Worm (Caenorhabditis elegans) whole organism, L1 larva: Measurements from ENCODE around the gene scl-13.

Experiments used
- F16B12.6 ChIP-seq: fragments of 150-350 bp; optimal IDR thresholded peaks from 2 replicates; lab custom pipeline; 2014; ENCODE audit warnings: missing biosample characterization, missing genetic modification characterization
- blmp-1 ChIP-seq: fragments of 150-350 bp; optimal IDR thresholded peaks from 2 replicates; lab custom pipeline; 2014; ENCODE audit warnings: missing biosample characterization, missing genetic modification characterization
- ceh-63 ChIP-seq: fragments of 200-800 bp; sonication (Bioruptor generic); optimal IDR thresholded peaks from 2 replicates; lab custom pipeline; 2018; ENCODE audit warnings: mild to moderate bottlenecking, missing genetic modification characterization, missing compliant biosample characterization
- ceh-82 ChIP-seq, 3 experiments: fragments of 150-350 bp in 1 of 3; sonication (generic microtip) in 2 of 3; optimal IDR thresholded peaks; 2 replicates each; lab custom pipeline; 2014 to 2017; ENCODE audit warnings: missing biosample characterization in 3 of 3, missing genetic modification characterization in 3 of 3
- ceh-88 ChIP-seq: fragments of 200-800 bp; sonication (Bioruptor generic); IDR thresholded peaks from 2 replicates; pipeline ENCODE4 v1.3.6; 2022; ENCODE audit warnings: missing genetic modification characterization, missing compliant biosample characterization
- ceh-90 ChIP-seq: sonication (generic microtip); optimal IDR thresholded peaks from 2 replicates; lab custom pipeline; 2016; ENCODE audit warnings: missing genetic modification characterization, missing compliant biosample characterization
- dpl-1 ChIP-seq, 3 experiments: fragments of 150-350 bp in 2 of 3; sonication (generic microtip) in 1 of 3; optimal IDR thresholded peaks; 2 replicates each; lab custom pipeline; 2014 to 2017; ENCODE audit warnings: missing biosample characterization in 3 of 3, missing genetic modification characterization in 3 of 3, missing genetic modification reagents in 3 of 3
- dsc-1 ChIP-seq: sonication (generic microtip); optimal IDR thresholded peaks from 2 replicates; lab custom pipeline; 2016; ENCODE audit warnings: mild to moderate bottlenecking, missing genetic modification characterization, missing compliant biosample characterization
- efl-1 ChIP-seq, 4 experiments: fragments of 150-350 bp; optimal IDR thresholded peaks in 3 of 4; peaks in 1 of 4; 1 replicate in 1 of 4; 2 replicates in 3 of 4; lab custom pipeline; 2014; ENCODE audit warnings: missing biosample characterization in 2 of 4, missing genetic modification characterization in 2 of 4, missing genetic modification reagents in 2 of 4
- elt-2 ChIP-seq: sonication (generic microtip); optimal IDR thresholded peaks from 2 replicates; lab custom pipeline; 2016; ENCODE audit warnings: missing genetic modification characterization, mild to moderate bottlenecking, inconsistent platforms, missing compliant biosample characterization, missing genetic modification reagents
- ets-5 ChIP-seq: fragments of 200-800 bp; sonication (Bioruptor generic); IDR thresholded peaks from 2 replicates; pipeline ENCODE4 v1.3.6; 2022; ENCODE audit warnings: missing genetic modification characterization, missing compliant biosample characterization
- fkh-4 ChIP-seq: sonication (generic microtip); optimal IDR thresholded peaks from 2 replicates; lab custom pipeline; 2016; ENCODE audit warnings: missing compliant biosample characterization, missing genetic modification characterization, borderline replicate concordance
- fkh-8 ChIP-seq: sonication (generic microtip); optimal IDR thresholded peaks from 2 replicates; lab custom pipeline; 2016; ENCODE audit warnings: mild to moderate bottlenecking, missing genetic modification characterization, missing compliant biosample characterization
- fos-1 ChIP-seq: fragments of 150-350 bp; optimal IDR thresholded peaks from 2 replicates; lab custom pipeline; 2014; ENCODE audit warnings: missing biosample characterization, missing genetic modification characterization
- grh-1 ChIP-seq: fragments of 200-800 bp; sonication (Bioruptor generic); IDR thresholded peaks from 2 replicates; pipeline ENCODE4 v1.3.6; 2022; ENCODE audit warnings: missing genetic modification reagents, missing genetic modification characterization, missing compliant biosample characterization
- hlh-17 ChIP-seq: fragments of 200-800 bp; sonication (Bioruptor generic); optimal IDR thresholded peaks from 2 replicates; lab custom pipeline; 2018; ENCODE audit warnings: missing genetic modification characterization, mild to moderate bottlenecking, missing compliant biosample characterization, moderate library complexity, borderline replicate concordance
- hlh-4 ChIP-seq: sonication (generic microtip); optimal IDR thresholded peaks from 2 replicates; lab custom pipeline; 2016; ENCODE audit warnings: mild to moderate bottlenecking, missing genetic modification characterization, missing compliant biosample characterization
- isw-1 ChIP-seq: fragments of 200-800 bp; sonication (Bioruptor generic); IDR thresholded peaks from 2 replicates; pipeline ENCODE4 v1.3.6; 2022; ENCODE audit warnings: missing genetic modification characterization, missing compliant biosample characterization
- jun-1 ChIP-seq: fragments of 150-350 bp; optimal IDR thresholded peaks from 2 replicates; lab custom pipeline; 2014; ENCODE audit warnings: missing biosample characterization, missing genetic modification reagents, missing genetic modification characterization
- lin-35 ChIP-seq, 2 experiments: fragments of 150-350 bp; optimal IDR thresholded peaks; 2 replicates each; lab custom pipeline; 2014; ENCODE audit warnings: missing biosample characterization in 2 of 2, missing genetic modification characterization in 2 of 2, missing genetic modification reagents in 2 of 2
- lir-3 ChIP-seq: sonication (generic microtip); optimal IDR thresholded peaks from 2 replicates; lab custom pipeline; 2016; ENCODE audit warnings: mild to moderate bottlenecking, missing genetic modification characterization, moderate library complexity, missing compliant biosample characterization; ENCODE audit not compliant: poor library complexity
- lsy-2 ChIP-seq, 2 experiments: fragments of 150-350 bp; optimal IDR thresholded peaks; 2 replicates each; lab custom pipeline; 2014; ENCODE audit warnings: missing biosample characterization in 2 of 2, missing genetic modification characterization in 2 of 2
- mab-9 ChIP-seq: fragments of 200-800 bp; sonication (Bioruptor generic); IDR thresholded peaks from 2 replicates; pipeline ENCODE4 v1.3.6; 2022; ENCODE audit warnings: missing genetic modification reagents, missing genetic modification characterization, missing compliant biosample characterization
- mdl-1 ChIP-seq, 2 experiments: fragments of 150-350 bp; optimal IDR thresholded peaks; 2 replicates each; lab custom pipeline; 2014 to 2017; ENCODE audit warnings: missing biosample characterization in 2 of 2, missing genetic modification characterization in 2 of 2, inconsistent platforms in 1 of 2
- nhr-11 ChIP-seq: fragments of 150-350 bp; optimal IDR thresholded peaks from 2 replicates; lab custom pipeline; 2014; ENCODE audit warnings: missing biosample characterization, missing genetic modification characterization
- nhr-12 ChIP-seq: sonication (generic microtip); optimal IDR thresholded peaks from 2 replicates; lab custom pipeline; 2017; ENCODE audit warnings: missing biosample characterization, missing genetic modification characterization
- nhr-20 ChIP-seq: sonication (generic microtip); optimal IDR thresholded peaks from 2 replicates; lab custom pipeline; 2016; ENCODE audit warnings: mild to moderate bottlenecking, missing genetic modification characterization, missing compliant biosample characterization
- nhr-47 ChIP-seq: sonication (generic microtip); optimal IDR thresholded peaks from 2 replicates; lab custom pipeline; 2016; ENCODE audit warnings: mild to moderate bottlenecking, missing genetic modification characterization, moderate library complexity, missing compliant biosample characterization
- nhr-77 ChIP-seq: fragments of 150-350 bp; optimal IDR thresholded peaks from 2 replicates; lab custom pipeline; 2014; ENCODE audit warnings: missing biosample characterization, missing genetic modification characterization
- nhr-84 ChIP-seq: sonication (generic microtip); optimal IDR thresholded peaks from 2 replicates; lab custom pipeline; 2017; ENCODE audit warnings: missing biosample characterization, missing genetic modification characterization
- nhr-90 ChIP-seq: sonication (generic microtip); optimal IDR thresholded peaks from 2 replicates; lab custom pipeline; 2016; ENCODE audit warnings: mild to moderate bottlenecking, missing genetic modification characterization, missing compliant biosample characterization; ENCODE audit not compliant: poor library complexity
- pag-3 ChIP-seq: sonication (generic microtip); optimal IDR thresholded peaks from 2 replicates; lab custom pipeline; 2017; ENCODE audit warnings: missing genetic modification characterization, mild to moderate bottlenecking, missing compliant biosample characterization, antibody characterized with exemption, borderline replicate concordance; ENCODE audit not compliant: insufficient read depth
- pax-3 ChIP-seq: fragments of 200-800 bp; sonication (Bioruptor generic); optimal IDR thresholded peaks from 2 replicates; lab custom pipeline; 2018; ENCODE audit warnings: mild to moderate bottlenecking, missing genetic modification characterization, moderate library complexity, missing compliant biosample characterization
- snpc-4 ChIP-seq: fragments of 150-350 bp; optimal IDR thresholded peaks from 2 replicates; lab custom pipeline; 2014; ENCODE audit warnings: missing biosample characterization, missing genetic modification characterization
- sptf-1 ChIP-seq: fragments of 150-350 bp; optimal IDR thresholded peaks from 2 replicates; lab custom pipeline; 2014; ENCODE audit warnings: missing biosample characterization, missing genetic modification characterization
- swsn-7 ChIP-seq: sonication (generic microtip); optimal IDR thresholded peaks from 2 replicates; lab custom pipeline; 2016; ENCODE audit warnings: missing genetic modification characterization, missing compliant biosample characterization
- tbx-2 ChIP-seq: sonication (generic microtip); optimal IDR thresholded peaks from 2 replicates; lab custom pipeline; 2016; ENCODE audit warnings: missing genetic modification characterization, missing compliant biosample characterization
- unc-130 ChIP-seq: fragments of 150-350 bp; optimal IDR thresholded peaks from 2 replicates; lab custom pipeline; 2017; ENCODE audit warnings: missing biosample characterization, missing genetic modification characterization, inconsistent platforms
- unc-86 ChIP-seq: sonication (generic microtip); optimal IDR thresholded peaks from 2 replicates; lab custom pipeline; 2016; ENCODE audit warnings: missing genetic modification characterization, missing compliant biosample characterization
- vab-15 ChIP-seq: sonication (generic microtip); optimal IDR thresholded peaks from 2 replicates; lab custom pipeline; 2017; ENCODE audit warnings: missing genotype, mild to moderate bottlenecking, missing genetic modification characterization, missing compliant biosample characterization
- zip-4 ChIP-seq: fragments of 200-800 bp; sonication (Bioruptor generic); optimal IDR thresholded peaks from 2 replicates; lab custom pipeline; 2018; ENCODE audit warnings: mild to moderate bottlenecking, missing genetic modification characterization, moderate library complexity, missing compliant biosample characterization
- ztf-4 ChIP-seq: fragments of 150-350 bp; optimal IDR thresholded peaks from 2 replicates; lab custom pipeline; 2014; ENCODE audit warnings: missing biosample characterization, missing genetic modification characterization

Gene scl-13

DNA sequence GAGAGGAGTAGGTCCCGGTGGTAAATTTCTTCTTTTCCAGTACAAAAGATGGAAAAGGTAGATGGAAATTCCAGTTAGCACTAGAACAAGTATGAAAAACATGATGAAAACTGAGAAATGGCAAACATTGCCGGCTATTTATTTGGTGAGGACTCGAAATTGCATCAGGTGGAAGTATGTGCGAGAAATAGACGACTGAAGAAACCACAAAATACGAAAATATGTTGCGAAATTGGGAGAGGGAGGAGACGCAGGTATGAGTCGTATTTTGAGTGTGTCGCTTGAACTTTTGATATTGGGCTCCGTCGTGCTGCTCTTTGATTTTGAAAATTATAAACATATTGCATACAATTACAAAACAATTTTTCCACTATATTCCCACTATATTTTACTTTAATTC lies 8.1 kb downstream of the scl-13 start, which contains the start of gene cyp-33C8 (continued):
- 0 out of 2 replicates have a peak, but pooled peaks have one; percentile 6 for TF ChIP-seq isw-1 (GFP tag; lab: Robert Waterston, UW)
- TF ChIP-seq pag-3 (tag; lab: Kevin White, UChicago): no peak
- no peak for TF ChIP-seq hlh-17 (GFP tag; lab: Kevin White, UChicago)
- TF ChIP-seq fkh-4 (tag; lab: Kevin White, UChicago): no peak
- no peak for TF ChIP-seq vab-15 (tag; lab: Kevin White, UChicago)
- TF ChIP-seq hlh-4 (tag; lab: Kevin White, UChicago): no peak
- TF ChIP-seq ceh-82 (tag; optimal IDR thresholded peaks at IDR 0.05; lab: Kevin White, UChicago): peak in 2 of 3 experiments; percentile 46 to 51
- no peak for TF ChIP-seq lsy-2 (tag; optimal IDR thresholded peaks at IDR 0.05; lab: Kevin White, UChicago)
- no peak for TF ChIP-seq mab-9
- TF ChIP-seq dpl-1 (GFP tag; optimal IDR thresholded peaks at IDR 0.05; lab: Kevin White, UChicago): peak in 2 of 3 experiments; percentile 9 to 21
- TF ChIP-seq fos-1: no peak
- no peak for TF ChIP-seq unc-130 (tag; lab: Kevin White, UChicago)
- TF ChIP-seq unc-86: no peak
- no peak for TF ChIP-seq ztf-4
- no peak for TF ChIP-seq dsc-1
- no peak for TF ChIP-seq mdl-1 (tag; optimal IDR thresholded peaks at IDR 0.05; lab: Kevin White, UChicago)
- TF ChIP-seq grh-1 (GFP tag; lab: Robert Waterston, UW): no peak
- TF ChIP-seq nhr-77 (tag; lab: Kevin White, UChicago): no peak
- no peak for TF ChIP-seq ceh-90
- TF ChIP-seq blmp-1 (tag; lab: Kevin White, UChicago): no peak
- no peak for TF ChIP-seq elt-2
- TF ChIP-seq jun-1 (tag; lab: Kevin White, UChicago): peak; percentile 57
- TF ChIP-seq ets-5 (GFP tag; lab: Robert Waterston, UW): no peak
- TF ChIP-seq nhr-84 (tag; lab: Kevin White, UChicago): no peak
- TF ChIP-seq sptf-1 (tag; lab: Kevin White, UChicago): no peak
- peak; percentile 41 for TF ChIP-seq fkh-8 (tag; lab: Kevin White, UChicago)
- no peak for TF ChIP-seq nhr-47 (tag; lab: Kevin White, UChicago)
- TF ChIP-seq ceh-63 (GFP tag; lab: Kevin White, UChicago): no peak
- TF ChIP-seq efl-1 (optimal IDR thresholded peaks at IDR 0.05; lab: Kevin White, UChicago): peak; percentile 36 to 62
- peak; percentile 22 to 94 for TF ChIP-seq efl-1 (GFP tag; optimal IDR thresholded peaks at IDR 0.05 in 1 of 2; lab: Kevin White, UChicago)
- TF ChIP-seq swsn-7 (tag; lab: Kevin White, UChicago): no peak
- no peak for TF ChIP-seq ceh-88 (GFP tag; lab: Robert Waterston, UW)
- no peak for TF ChIP-seq lir-3 (tag; lab: Kevin White, UChicago)
- TF ChIP-seq zip-4: peak; percentile 59
- no peak for TF ChIP-seq F16B12.6
- peak in 1 of 2 experiments; percentile 43 for TF ChIP-seq lin-35 (GFP tag; optimal IDR thresholded peaks at IDR 0.05; lab: Kevin White, UChicago)
- peak; percentile 53 for TF ChIP-seq nhr-20 (tag; lab: Kevin White, UChicago)
- no peak for TF ChIP-seq tbx-2 (tag; lab: Kevin White, UChicago)
- TF ChIP-seq pax-3 (tag; lab: Kevin White, UChicago): no peak
- no peak for TF ChIP-seq nhr-12 (tag; lab: Kevin White, UChicago)
- peak; percentile 47 for TF ChIP-seq nhr-11 (tag; lab: Kevin White, UChicago)
- no peak for TF ChIP-seq nhr-90 (tag; lab: Kevin White, UChicago)
- no peak for TF ChIP-seq snpc-4
